Fruit fly (Drosophila melanogaster) whole organism, wandering third instar larva: ENCODE measurements around the gene emc.

Source experiments
- CG9705 ChIP-seq: fragments of 200-800 bp; sonication (Bioruptor generic); optimal IDR thresholded peaks from 2 replicates; lab custom pipeline; 2018; ENCODE audit warnings: missing biosample characterization, mild to moderate bottlenecking, missing genetic modification characterization
- GATAd ChIP-seq: sonication (Bioruptor generic); optimal IDR thresholded peaks from 2 replicates; lab custom pipeline; 2016; ENCODE audit warnings: missing biosample characterization, missing genetic modification characterization
- Hnf4 ChIP-seq: fragments of 200-800 bp; sonication (Bioruptor generic); optimal IDR thresholded peaks from 2 replicates; lab custom pipeline; 2016; ENCODE audit warnings: missing biosample characterization, mild to moderate bottlenecking, missing genetic modification characterization
- Hr78 ChIP-seq: fragments of >200 bp; optimal IDR thresholded peaks from 2 replicates; lab custom pipeline; 2017; ENCODE audit warnings: missing biosample characterization, missing genetic modification characterization
- foxo ChIP-seq, 2 experiments: fragments of 200-800 bp; sonication (Bioruptor generic); optimal IDR thresholded peaks; 2 replicates in 1 of 2; 3 replicates in 1 of 2; lab custom pipeline; 2016 to 2017; ENCODE audit warnings: missing biosample characterization in 2 of 2, missing genetic modification characterization in 2 of 2
- fru ChIP-seq: fragments of 200-800 bp; sonication (Bioruptor generic); optimal IDR thresholded peaks from 3 replicates; lab custom pipeline; 2016; ENCODE audit warnings: missing biosample characterization, mild to moderate bottlenecking, missing genetic modification characterization
- h ChIP-seq: fragments of 200-800 bp; sonication (Bioruptor generic); optimal IDR thresholded peaks from 3 replicates; lab custom pipeline; 2016; ENCODE audit warnings: missing biosample characterization, mild to moderate bottlenecking, missing genetic modification characterization
- pan ChIP-seq: fragments of >200 bp; optimal IDR thresholded peaks from 2 replicates; lab custom pipeline; 2017
- psq ChIP-seq: fragments of 200-800 bp; sonication (Bioruptor generic); optimal IDR thresholded peaks from 3 replicates; lab custom pipeline; 2017; ENCODE audit warnings: missing biosample characterization, mild to moderate bottlenecking, missing genetic modification characterization, moderate library complexity
- sv ChIP-seq: fragments of 200-800 bp; sonication (Bioruptor generic); optimal IDR thresholded peaks from 3 replicates; lab custom pipeline; 2016; ENCODE audit warnings: missing biosample characterization, missing genetic modification characterization
- usp ChIP-seq: fragments of >200 bp; optimal IDR thresholded peaks from 2 replicates; lab custom pipeline; 2017; ENCODE audit warnings: missing biosample characterization, missing genetic modification characterization

DNA sequence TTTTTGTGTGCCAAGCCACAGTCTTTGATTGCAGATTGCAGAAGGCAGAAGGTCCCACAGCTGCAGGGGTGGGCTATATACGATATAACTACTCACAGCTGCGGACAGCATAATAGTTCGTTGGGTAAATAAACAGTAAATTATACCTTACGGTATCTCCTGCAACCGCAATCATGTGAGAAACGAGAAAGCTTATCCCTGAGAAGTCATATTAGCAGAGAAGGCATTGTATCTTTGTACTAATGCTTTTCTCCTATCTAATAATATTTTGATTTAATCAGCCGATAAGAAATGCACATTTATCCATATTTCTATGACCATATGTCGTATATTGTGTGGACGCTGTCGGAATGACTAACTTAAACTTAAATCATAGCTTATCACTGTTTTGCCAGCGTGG lies 17.7 kb downstream of the emc start:
- TF ChIP-seq fru (no peak), CG9705 (GFP tag; lab: Kevin White, UChicago) (no peak), pan (lab: Kevin White, UChicago) (no peak), Hnf4 (GFP tag; lab: Kevin White, UChicago) (no peak), usp (GFP tag; lab: Kevin White, UChicago) (no peak), foxo (GFP tag; optimal IDR thresholded peaks at IDR 0.05; lab: Kevin White, UChicago) (no peak), sv (no peak), h (no peak), psq (GFP tag; lab: Kevin White, UChicago) (no peak), GATAd (GFP tag; lab: Kevin White, UChicago) (no peak), Hr78 (GFP tag; lab: Kevin White, UChicago) (no peak)
